Worm (Caenorhabditis elegans): ENCODE data around the gene C32D5.7.

C32D5.7 gene

DNA sequence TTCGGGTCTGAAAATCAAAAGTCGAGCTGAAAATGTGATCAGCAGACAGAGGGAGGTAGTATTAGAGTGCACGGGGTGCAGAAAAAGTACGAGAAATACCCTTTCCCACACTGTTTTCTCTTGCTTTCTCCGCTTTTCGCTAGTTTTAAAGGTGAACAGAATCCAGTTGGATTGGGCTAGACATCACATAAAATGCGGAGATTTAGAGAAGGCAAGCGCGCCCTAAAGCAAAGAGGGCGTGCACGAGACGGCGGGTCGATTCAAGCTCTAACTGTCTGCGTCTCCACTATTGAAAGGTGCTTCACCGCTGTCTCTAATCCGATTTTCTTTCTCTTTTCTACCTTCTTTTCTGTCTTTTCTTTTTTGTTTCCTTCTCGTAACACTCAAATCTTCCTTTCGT, 30.3 kb upstream of the C32D5.7 start (continued):
- peak in 1 of 2 experiments; percentile 56 for TF ChIP-seq unc-62 (GFP tag; optimal IDR thresholded peaks at IDR 0.05 in 1 of 2)
- no peak for TF ChIP-seq unc-62 (tag; optimal IDR thresholded peaks at IDR 0.05)
- TF ChIP-seq fos-1 (tag; optimal IDR thresholded peaks at IDR 0.05): no peak
- 0 out of 2 replicates have a peak, but pooled peaks have one; percentile 59 for TF ChIP-seq tra-1 (GFP tag; IDR thresholded peaks at IDR 0.05)
- peak; percentile 89 for TF ChIP-seq hlh-11 (tag; optimal IDR thresholded peaks at IDR 0.05)
- TF ChIP-seq php-3 (GFP tag; IDR thresholded peaks at IDR 0.05): no peak
- TF ChIP-seq daf-8 (GFP tag; IDR thresholded peaks at IDR 0.05): no peak
- TF ChIP-seq aly-2 (tag; optimal IDR thresholded peaks at IDR 0.05): no peak
- peak; percentile 80 for TF ChIP-seq T26A8.4 (GFP tag; IDR thresholded peaks at IDR 0.05)
- peak; percentile 31 for TF ChIP-seq attf-4 (tag; optimal IDR thresholded peaks at IDR 0.05)
- no peak for TF ChIP-seq saeg-2 (GFP tag; IDR thresholded peaks at IDR 0.05)
- peak; percentile 16 for TF ChIP-seq ceh-28 (tag; optimal IDR thresholded peaks at IDR 0.05)
- TF ChIP-seq nhr-42 (GFP tag; IDR thresholded peaks at IDR 0.05): no peak
- no peak for TF ChIP-seq F44E2.7 (GFP tag; IDR thresholded peaks at IDR 0.05)
- TF ChIP-seq dpl-1 (GFP tag; optimal IDR thresholded peaks at IDR 0.05): peak; percentile 71
- peak; percentile 36 for TF ChIP-seq ztf-7 (tag; optimal IDR thresholded peaks at IDR 0.05)
- TF ChIP-seq lin-13 (GFP tag; optimal IDR thresholded peaks at IDR 0.05): peak; percentile 79
- peak; percentile 47 for TF ChIP-seq ces-1 (GFP tag; optimal IDR thresholded peaks at IDR 0.05)
- peak; percentile 83 for TF ChIP-seq nhr-48 (tag; optimal IDR thresholded peaks at IDR 0.05)
- TF ChIP-seq vab-7 (GFP tag; IDR thresholded peaks at IDR 0.05): no peak
- TF ChIP-seq ama-1 (optimal IDR thresholded peaks at IDR 0.05): no peak
- TF ChIP-seq T20F7.1 (GFP tag; optimal IDR thresholded peaks at IDR 0.05): peak; percentile 44
- TF ChIP-seq unc-39 (tag; optimal IDR thresholded peaks at IDR 0.05): no peak
- peak; percentile 24 for TF ChIP-seq spr-3 (GFP tag; optimal IDR thresholded peaks at IDR 0.05)
- peak; percentile 34 for TF ChIP-seq F49E8.2 (tag; optimal IDR thresholded peaks at IDR 0.05; ENCODE audit: borderline replicate concordance)
- no peak for TF ChIP-seq lin-39 (tag; optimal IDR thresholded peaks at IDR 0.05)
- TF ChIP-seq aha-1 (tag): peak; percentile 95
- TF ChIP-seq zip-2 (tag; optimal IDR thresholded peaks at IDR 0.05): no peak
- peak; percentile 91 for TF ChIP-seq dve-1 (tag; optimal IDR thresholded peaks at IDR 0.05; ENCODE audit: insufficient read depth)
- peak; percentile 78 for TF ChIP-seq lin-1 (GFP tag; IDR thresholded peaks at IDR 0.05)
- no peak for TF ChIP-seq Y48G9A.11 (GFP tag; IDR thresholded peaks at IDR 0.05)
- peak; percentile 39; the same call in 1 of the 2 replicates for TF ChIP-seq madf-9 (GFP tag; conservative IDR thresholded peaks at IDR 0.05)
- TF ChIP-seq ceh-20 (GFP tag; IDR thresholded peaks at IDR 0.05): 0 out of 2 replicates have a peak, but pooled peaks have one; percentile 27
- TF ChIP-seq rbr-2 (tag; optimal IDR thresholded peaks at IDR 0.05): peak; percentile 73
- no peak for TF ChIP-seq egl-27 (tag; optimal IDR thresholded peaks at IDR 0.05)
- no peak for TF ChIP-seq zfp-3 (GFP tag; conservative IDR thresholded peaks at IDR 0.05)
- TF ChIP-seq tag-97 (GFP tag; IDR thresholded peaks at IDR 0.05): no peak
- no peak for TF ChIP-seq nhr-237 (tag; optimal IDR thresholded peaks at IDR 0.05)

DNA sequence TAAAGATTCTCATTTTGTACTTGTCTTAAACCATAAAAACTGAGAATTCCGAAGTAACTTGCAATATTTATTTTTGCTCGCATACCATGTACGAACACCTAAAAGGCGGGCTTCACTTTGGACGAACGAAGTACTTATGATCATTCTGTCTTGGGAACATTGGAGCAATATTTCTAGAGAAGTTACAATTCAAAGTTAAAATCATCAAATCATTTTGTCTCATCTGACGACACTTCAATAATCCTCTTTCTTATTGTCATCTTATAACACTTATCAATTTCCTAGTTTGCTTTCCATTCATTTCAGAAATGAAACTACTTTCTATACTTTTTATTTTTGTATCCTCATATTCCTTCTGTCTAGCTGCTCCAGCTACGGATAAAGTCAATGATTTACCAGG, 26.8 kb upstream of the C32D5.7 start, which contains the start of gene ctsa-4.1:
Gene ctsa-4.1 (plus strand): TSS at position 301 of the 400 bp plus-strand sequence.
- TF ChIP-seq ztf-7 (tag; optimal IDR thresholded peaks at IDR 0.05) (peak; percentile 63), fkh-10 (GFP tag; optimal IDR thresholded peaks at IDR 0.05) (no peak)

- TF ChIP-seq unc-130 (GFP tag; optimal IDR thresholded peaks at IDR 0.05) (peak; percentile 87), mdl-1 (tag; optimal IDR thresholded peaks at IDR 0.05) (no peak), lin-38 (GFP tag; IDR thresholded peaks at IDR 0.05) (peak; percentile 64)
Observed at ce11 chrII:6365237-6365815, 25.5 kb upstream of the C32D5.7 start, which contains the start of the genes ani-2 and clec-88. Gene ani-2 (minus strand): TSS chrII:6365367. Gene clec-88 (plus strand): TSS chrII:6365722.
